Worm (Caenorhabditis elegans): ENCODE results near the gene mys-1.

ce11 chrV:7054598-7054997 is 29.9 kb downstream of the mys-1 start, which contains the start of gene spig-8:
- TF ChIP-seq fax-1 (tag; optimal IDR thresholded peaks at IDR 0.05): no peak
- TF ChIP-seq dve-1 (tag; optimal IDR thresholded peaks at IDR 0.05): no peak
